Fruit fly (Drosophila melanogaster) S2 (cell line): Measurements from ENCODE around the gene Rpt4.

Source experiments
- CG8478 ChIP-seq: fragments of >200 bp; optimal IDR thresholded peaks from 2 replicates; lab custom pipeline; 2018
- CTCF ChIP-seq, 2 experiments: fragments of >200 bp; optimal IDR thresholded peaks; 2 replicates each; lab custom pipeline; 2018

DNA sequence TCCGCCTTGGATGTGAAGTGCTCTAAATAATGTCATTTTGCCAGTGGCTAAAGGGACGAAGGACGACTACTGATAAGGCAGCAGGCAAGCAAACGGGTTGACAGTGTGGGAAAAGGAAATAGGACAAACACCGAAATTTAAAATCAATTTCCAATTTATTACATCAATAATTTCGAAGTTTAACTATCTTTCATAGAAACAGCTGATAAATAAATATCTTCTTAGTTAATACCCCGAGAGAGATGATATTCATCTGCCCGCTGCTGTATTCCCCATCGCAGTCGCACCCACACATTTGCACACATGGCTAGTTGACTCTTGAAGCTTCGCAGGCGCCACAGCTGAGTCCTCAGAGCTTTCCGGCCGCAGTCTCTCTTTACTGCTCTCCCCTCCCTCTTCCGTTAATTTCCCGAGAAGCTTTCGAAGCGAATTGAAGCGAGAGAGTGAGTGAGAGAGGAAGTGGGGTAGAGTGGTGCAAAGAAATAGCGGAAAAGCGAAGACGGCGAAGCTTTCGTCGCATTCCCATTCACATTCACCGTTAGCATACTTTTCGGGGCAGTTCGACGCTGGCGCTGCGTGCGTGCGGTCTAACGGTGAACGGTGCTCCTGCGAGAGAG, 25.9 kb upstream of the Rpt4 start:
- TF ChIP-seq CTCF (optimal IDR thresholded peaks at IDR 0.05; lab: Kevin White, UChicago) (no peak), CG8478 (lab: Kevin White, UChicago) (no peak)
